Fruit fly (Drosophila melanogaster): ENCODE results near the gene CG34345.

Gene CG34345

dm6 chr2L:6648163-6648628 is 25.3 kb downstream of the CG34345 start (continued):
- TF ChIP-seq nmo (GFP tag; optimal IDR thresholded peaks at IDR 0.05) (peak; percentile 97), pb (GFP tag; optimal IDR thresholded peaks at IDR 0.05) (peak; percentile 87), CG7839 (tag; optimal IDR thresholded peaks at IDR 0.05) (peak; percentile 97), pros (GFP tag; optimal IDR thresholded peaks at IDR 0.05) (peak; percentile 33), CG2199 (GFP tag; IDR thresholded peaks at IDR 0.05) (peak; percentile 86; the same call in 1 of the 3 replicates), CG11456 (GFP tag; IDR thresholded peaks at IDR 0.05) (peak; percentile 91), knrl (GFP tag; IDR thresholded peaks at IDR 0.05; ENCODE audit: partially characterized antibody) (no peak), BtbVII (GFP tag; optimal IDR thresholded peaks at IDR 0.05) (peak; percentile 96), CG1792 (GFP tag; optimal IDR thresholded peaks at IDR 0.05) (peak; percentile 83), Dll (GFP tag; IDR thresholded peaks at IDR 0.05; ENCODE audit: partially characterized antibody) (no peak; the same call in 3 of the 4 replicates), gt (GFP tag; IDR thresholded peaks at IDR 0.05) (peak; percentile 63), CkIIα-i1 (GFP tag; IDR thresholded peaks at IDR 0.05) (peak; percentile 75), hb (GFP tag; IDR thresholded peaks at IDR 0.05; ENCODE audit: partially characterized antibody) (no peak), ttk (GFP tag; IDR thresholded peaks at IDR 0.05) (peak; percentile 90), Xbp1 (GFP tag; optimal IDR thresholded peaks at IDR 0.05) (peak; percentile 96), Abd-B (GFP tag; optimal IDR thresholded peaks at IDR 0.05) (peak; percentile 95), CG18619 (GFP tag; optimal IDR thresholded peaks at IDR 0.05) (peak; percentile 95), sc (optimal IDR thresholded peaks at IDR 0.05) (no peak), sc (GFP tag; optimal IDR thresholded peaks at IDR 0.05) (peak; percentile 88), mld (GFP tag; IDR thresholded peaks at IDR 0.05; ENCODE audit: partially characterized antibody) (no peak), jing (GFP tag; optimal IDR thresholded peaks at IDR 0.05) (peak; percentile 87), Hr3 (GFP tag; optimal IDR thresholded peaks at IDR 0.05) (peak; percentile 96), phol (tag; optimal IDR thresholded peaks at IDR 0.05) (peak; percentile 97), CG11398 (GFP tag; optimal IDR thresholded peaks at IDR 0.05) (peak; percentile 75), CG6791 (GFP tag; IDR thresholded peaks at IDR 0.05; ENCODE audit: partially characterized antibody) (no peak), CG13894 (tag; optimal IDR thresholded peaks at IDR 0.05) (peak; percentile 94), CG13123 (GFP tag; optimal IDR thresholded peaks at IDR 0.05) (peak; percentile 83), vnd (GFP tag; IDR thresholded peaks at IDR 0.05; ENCODE audit: partially characterized antibody) (no peak), Hand (GFP tag; optimal IDR thresholded peaks at IDR 0.05) (peak; percentile 92), CG3281 (GFP tag; optimal IDR thresholded peaks at IDR 0.05) (peak; percentile 97), CG17829 (tag; optimal IDR thresholded peaks at IDR 0.05) (peak; percentile 96), CG17361 (GFP tag; IDR thresholded peaks at IDR 0.05) (peak; percentile 97), bab2 (GFP tag; optimal IDR thresholded peaks at IDR 0.05) (peak; percentile 93), CG13296 (GFP tag; optimal IDR thresholded peaks at IDR 0.05) (peak; percentile 97), CG1529 (GFP tag; optimal IDR thresholded peaks at IDR 0.05) (peak; percentile 89), CG30431 (GFP tag; optimal IDR thresholded peaks at IDR 0.05) (peak; percentile 88), CG6654 (GFP tag; optimal IDR thresholded peaks at IDR 0.05) (peak; percentile 83), CG18476 (GFP tag; optimal IDR thresholded peaks at IDR 0.05) (peak; percentile 95), Bdp1 (GFP tag; optimal IDR thresholded peaks at IDR 0.05) (peak; percentile 90), unpg (GFP tag; optimal IDR thresholded peaks at IDR 0.05) (peak; percentile 96), crol (GFP tag; IDR thresholded peaks at IDR 0.05) (peak; percentile 48), NC2β (GFP tag; optimal IDR thresholded peaks at IDR 0.05) (peak; percentile 85), corto (GFP tag; optimal IDR thresholded peaks at IDR 0.05) (peak; percentile 76), bowl (GFP tag; IDR thresholded peaks at IDR 0.05) (peak; percentile 85), cas (GFP tag; IDR thresholded peaks at IDR 0.05) (peak; percentile 86), Nf-YB (GFP tag; optimal IDR thresholded peaks at IDR 0.05) (peak; percentile 81), zfh2 (GFP tag; optimal IDR thresholded peaks at IDR 0.05) (peak; percentile 94), CG1024 (GFP tag; IDR thresholded peaks at IDR 0.05) (peak; percentile 75), gem (tag; optimal IDR thresholded peaks at IDR 0.05) (peak; percentile 98), HmgZ (tag; optimal IDR thresholded peaks at IDR 0.05) (peak; percentile 98)

Data from whole organism, embryonic.